Worm (Caenorhabditis elegans): ENCODE results near the gene irld-55.

DNA sequence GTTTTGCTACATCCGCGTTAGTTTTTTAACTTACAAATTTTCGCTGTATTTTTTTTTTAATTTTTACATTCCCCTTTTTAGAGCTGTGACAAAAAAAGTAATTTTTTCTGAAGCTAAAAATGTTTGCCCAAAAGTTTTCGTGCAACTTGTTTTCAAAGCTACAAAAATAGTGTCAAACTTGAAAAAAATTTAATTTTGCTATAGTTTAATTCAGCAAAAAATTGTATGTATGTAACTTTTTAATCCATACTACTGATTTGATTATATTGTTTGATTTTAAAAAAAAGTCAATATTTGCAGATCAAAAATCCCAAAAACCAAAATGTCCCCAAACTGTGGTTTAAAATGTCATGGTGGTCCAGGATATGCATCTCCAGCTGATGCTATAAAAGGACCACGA, 30.9 kb downstream of the irld-55 start, which contains the start of gene semo-1:
- TF ChIP-seq T22C8.4 (GFP tag; IDR thresholded peaks at IDR 0.05) (no peak), tab-1 (GFP tag; IDR thresholded peaks at IDR 0.05) (no peak), med-1 (GFP tag; optimal IDR thresholded peaks at IDR 0.05; ENCODE audit: insufficient read depth) (no peak), flt-1 (GFP tag; IDR thresholded peaks at IDR 0.05) (no peak), ztf-29 (GFP tag; IDR thresholded peaks at IDR 0.05) (no peak), cog-1 (tag; optimal IDR thresholded peaks at IDR 0.05) (no peak), ref-1 (GFP tag; conservative IDR thresholded peaks at IDR 0.05) (no peak), klf-2 (GFP tag; conservative IDR thresholded peaks at IDR 0.05) (no peak)

Data from whole organism, midembryonic.